Worm (Caenorhabditis elegans): Measurements from ENCODE around the gene cyp-13A11.

DNA sequence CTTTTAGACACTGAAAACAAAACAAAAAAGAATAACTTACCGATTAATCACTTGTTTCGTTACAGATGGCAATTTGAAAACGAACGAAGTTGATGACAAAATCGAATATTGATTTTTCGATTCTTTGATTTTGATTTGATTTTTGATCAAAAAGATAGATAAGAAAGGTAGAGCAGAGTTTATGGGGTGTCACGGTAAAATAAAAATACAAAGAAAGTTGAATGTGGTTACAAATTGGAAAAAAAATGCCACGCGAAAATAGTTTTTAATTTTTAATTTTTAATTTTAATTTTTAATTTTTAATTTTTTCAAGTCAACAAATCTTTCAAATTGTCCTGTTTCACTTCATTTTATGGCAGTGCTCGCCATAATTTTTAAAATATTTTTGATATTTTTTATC lies 34.5 kb downstream of the cyp-13A11 start, which contains the start of gene F54F12.1:
- TF ChIP-seq egl-27 (tag; optimal IDR thresholded peaks at IDR 0.05) (no peak), F49E8.2 (tag; optimal IDR thresholded peaks at IDR 0.05; ENCODE audit: borderline replicate concordance) (no peak), lin-29 (GFP tag; IDR thresholded peaks at IDR 0.05) (no peak), snpc-4 (tag; optimal IDR thresholded peaks at IDR 0.05) (no peak), pha-4 (GFP tag; IDR thresholded peaks at IDR 0.05) (no peak), pha-4 (tag; optimal IDR thresholded peaks at IDR 0.05) (no peak), fos-1 (tag; optimal IDR thresholded peaks at IDR 0.05) (no peak), daf-16 (GFP tag; optimal IDR thresholded peaks at IDR 0.05) (no peak), daf-16 (tag; optimal IDR thresholded peaks at IDR 0.05) (no peak), zip-2 (tag; optimal IDR thresholded peaks at IDR 0.05) (no peak), unc-39 (tag; optimal IDR thresholded peaks at IDR 0.05) (no peak), ama-1 (optimal IDR thresholded peaks at IDR 0.05) (no peak), unc-62 (GFP tag; optimal IDR thresholded peaks at IDR 0.05 in 1 of 2) (no peak), unc-62 (tag; optimal IDR thresholded peaks at IDR 0.05) (no peak), nhr-41 (GFP tag; IDR thresholded peaks at IDR 0.05) (no peak), pqm-1 (tag; optimal IDR thresholded peaks at IDR 0.05) (no peak), lin-15B (tag; optimal IDR thresholded peaks at IDR 0.05) (no peak)
